Worm (Caenorhabditis elegans) whole organism, young adult: Measurements from ENCODE around the gene mua-3.

Experiments
- F22D6.2 ChIP-seq: sonication (generic microtip); optimal IDR thresholded peaks from 2 replicates; lab custom pipeline; 2016; ENCODE audit warnings: mild to moderate bottlenecking, missing genetic modification characterization, missing compliant biosample characterization
- Y53F4B.3 ChIP-seq: fragments of 200-800 bp; sonication (Bioruptor generic); IDR thresholded peaks from 2 replicates; pipeline ENCODE4 v1.3.6; 2022; ENCODE audit warnings: missing genetic modification reagents, missing genetic modification characterization, missing compliant biosample characterization

ce11 chrIII:10152495-10152894 is 8.0 kb upstream of the mua-3 start, which contains the start of gene nac-3:
- no peak for TF ChIP-seq Y53F4B.3 (GFP tag; lab: Robert Waterston, UW)
- no peak for TF ChIP-seq F22D6.2 (tag; lab: Kevin White, UChicago)
